Worm (Caenorhabditis elegans): ENCODE data around the gene chup-1.
A peak's percentile ranks its signal among the peaks of the same experiment; 100 is the strongest.

chup-1 gene

ce11 chrX:8810908-8811307 is 18.9 kb downstream of the chup-1 start, which contains the start of gene R04E5.9 (continued):
- TF ChIP-seq lin-15B (tag; optimal IDR thresholded peaks at IDR 0.05) (peak; percentile 60), ama-1 (optimal IDR thresholded peaks at IDR 0.05) (peak; percentile 70), egl-27 (tag; optimal IDR thresholded peaks at IDR 0.05) (no peak), mml-1 (tag; optimal IDR thresholded peaks at IDR 0.05) (peak; percentile 16), fkh-2 (tag; optimal IDR thresholded peaks at IDR 0.05) (no peak), nhr-23 (tag; optimal IDR thresholded peaks at IDR 0.05) (peak; percentile 78), mdl-1 (tag; optimal IDR thresholded peaks at IDR 0.05) (peak; percentile 89), elt-3 (tag; optimal IDR thresholded peaks at IDR 0.05) (no peak), daf-12 (tag; optimal IDR thresholded peaks at IDR 0.05) (no peak)

ce11 chrX:8811916-8812315 is 20.0 kb downstream of the chup-1 start, which contains the start of gene cnnm-2:
Gene cnnm-2, plus strand, starts transcription at chrX:8812105.
- TF ChIP-seq eor-1 (tag; optimal IDR thresholded peaks at IDR 0.05) (no peak), elt-2 (tag; optimal IDR thresholded peaks at IDR 0.05) (peak; percentile 89), zag-1 (tag; optimal IDR thresholded peaks at IDR 0.05) (no peak), pha-4 (tag; optimal IDR thresholded peaks at IDR 0.05) (peak; percentile 15), daf-12 (tag; optimal IDR thresholded peaks at IDR 0.05) (no peak), unc-62 (GFP tag; optimal IDR thresholded peaks at IDR 0.05) (no peak), ama-1 (optimal IDR thresholded peaks at IDR 0.05) (no peak), fkh-2 (tag; optimal IDR thresholded peaks at IDR 0.05) (no peak), tbx-2 (tag; optimal IDR thresholded peaks at IDR 0.05) (no peak), sea-2 (GFP tag; optimal IDR thresholded peaks at IDR 0.05) (no peak), nhr-76 (tag; optimal IDR thresholded peaks at IDR 0.05) (no peak), ceh-28 (tag; optimal IDR thresholded peaks at IDR 0.05) (no peak), elt-3 (tag; optimal IDR thresholded peaks at IDR 0.05) (no peak), aly-2 (tag; optimal IDR thresholded peaks at IDR 0.05) (no peak), lsy-12 (tag; optimal IDR thresholded peaks at IDR 0.05) (no peak), pqm-1 (tag; optimal IDR thresholded peaks at IDR 0.05) (peak; percentile 63)

- TF ChIP-seq elt-2 (tag; optimal IDR thresholded peaks at IDR 0.05) (peak; percentile 47), lin-15B (tag; optimal IDR thresholded peaks at IDR 0.05) (no peak), pha-4 (tag; optimal IDR thresholded peaks at IDR 0.05) (peak; percentile 43), pqm-1 (tag; optimal IDR thresholded peaks at IDR 0.05) (peak; percentile 15)
These were observed 26.0 kb downstream of the chup-1 start for ce11 chrX:8817929-8818328.

ce11 chrX:8819815-8820415 is 28.0 kb downstream of the chup-1 start:
- TF ChIP-seq nfya-1 (tag; optimal IDR thresholded peaks at IDR 0.05; ENCODE audit: insufficient read depth), result no peak
- peak; percentile 22 for TF ChIP-seq nhr-25 (tag; optimal IDR thresholded peaks at IDR 0.05)
- peak; percentile 14 for TF ChIP-seq elt-2 (tag; optimal IDR thresholded peaks at IDR 0.05)
- peak; percentile 52 for TF ChIP-seq nhr-43 (tag; optimal IDR thresholded peaks at IDR 0.05; ENCODE audit: poor library complexity, severe bottlenecking)
- TF ChIP-seq lin-39 (tag; optimal IDR thresholded peaks at IDR 0.05), result no peak
- no peak for TF ChIP-seq R02D3.7 (tag; optimal IDR thresholded peaks at IDR 0.05)

- TF ChIP-seq fkh-2 (tag; optimal IDR thresholded peaks at IDR 0.05) (no peak), jun-1 (tag; optimal IDR thresholded peaks at IDR 0.05) (peak; percentile 42), nhr-77 (tag; optimal IDR thresholded peaks at IDR 0.05) (no peak), mml-1 (tag; optimal IDR thresholded peaks at IDR 0.05) (no peak), ceh-9 (tag; optimal IDR thresholded peaks at IDR 0.05) (no peak), lsy-12 (tag; optimal IDR thresholded peaks at IDR 0.05) (no peak), nfya-1 (tag; optimal IDR thresholded peaks at IDR 0.05; ENCODE audit: insufficient read depth) (no peak), ceh-82 (tag; optimal IDR thresholded peaks at IDR 0.05) (no peak), daf-12 (tag; optimal IDR thresholded peaks at IDR 0.05) (no peak), elt-2 (tag; optimal IDR thresholded peaks at IDR 0.05) (peak; percentile 87), skn-1 (tag; optimal IDR thresholded peaks at IDR 0.05) (no peak), tbx-2 (tag; optimal IDR thresholded peaks at IDR 0.05) (no peak), R02D3.7 (tag; optimal IDR thresholded peaks at IDR 0.05) (no peak), pha-4 (tag; optimal IDR thresholded peaks at IDR 0.05) (peak; percentile 31), aly-2 (tag; optimal IDR thresholded peaks at IDR 0.05) (no peak), sea-2 (GFP tag; optimal IDR thresholded peaks at IDR 0.05) (no peak), nhr-67 (tag; optimal IDR thresholded peaks at IDR 0.05) (no peak), ztf-11 (tag; optimal IDR thresholded peaks at IDR 0.05) (no peak), nhr-11 (tag; optimal IDR thresholded peaks at IDR 0.05) (no peak), pqm-1 (tag; optimal IDR thresholded peaks at IDR 0.05) (peak; percentile 71), egl-5 (tag; optimal IDR thresholded peaks at IDR 0.05) (no peak)
These were observed 28.7 kb downstream of the chup-1 start for ce11 chrX:8820643-8821042.
